Fruit fly (Drosophila melanogaster): Measurements from ENCODE around the gene crc.

DNA sequence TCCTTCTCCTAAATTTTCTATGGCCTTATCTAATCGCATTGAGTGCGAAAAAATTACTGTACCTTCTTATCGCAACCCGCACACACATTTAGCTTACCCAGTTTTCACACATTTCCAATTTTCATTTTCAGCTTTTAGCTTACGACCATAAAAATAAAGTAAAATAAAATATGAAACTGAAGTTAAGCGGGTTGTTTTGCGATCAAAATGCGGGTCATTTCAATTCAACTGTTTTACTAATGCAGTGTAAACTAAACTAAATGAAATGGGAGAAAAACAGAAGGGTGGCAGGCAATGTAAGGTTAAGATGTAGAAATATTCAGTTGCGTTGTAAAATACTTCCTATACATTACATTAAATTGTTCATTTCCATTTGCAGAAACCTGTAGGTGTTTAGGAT, 11.5 kb downstream of the crc start:
- no peak for TF ChIP-seq Dll (optimal IDR thresholded peaks at IDR 0.05)
- TF ChIP-seq EcR (GFP tag; optimal IDR thresholded peaks at IDR 0.05), result no peak
- no peak for TF ChIP-seq CG8478 (optimal IDR thresholded peaks at IDR 0.05)
- no peak for TF ChIP-seq pan (optimal IDR thresholded peaks at IDR 0.05)
